Worm (Caenorhabditis elegans) whole organism, early embryonic: Measurements from ENCODE around the gene dhhc-4.
A peak's percentile ranks its signal among the peaks of the same experiment; 100 is the strongest.

Experiments used
- B0310.2 ChIP-seq: sonication (generic microtip); optimal IDR thresholded peaks from 2 replicates; lab custom pipeline; 2016; ENCODE audit warnings: mild to moderate bottlenecking, missing genetic modification characterization, missing compliant biosample characterization
- F13C5.2 ChIP-seq: sonication (generic microtip); optimal IDR thresholded peaks from 2 replicates; lab custom pipeline; 2017; ENCODE audit warnings: mild to moderate bottlenecking, missing genetic modification characterization, inconsistent platforms, missing compliant biosample characterization
- aly-1 ChIP-seq: sonication (generic microtip); optimal IDR thresholded peaks from 2 replicates; lab custom pipeline; 2016; ENCODE audit warnings: missing genetic modification characterization, missing compliant biosample characterization
- ama-1 ChIP-seq: fragments of 150-350 bp; optimal IDR thresholded peaks from 2 replicates; lab custom pipeline; 2014
- ceh-13 ChIP-seq: fragments of 200-800 bp; sonication (Bioruptor generic); optimal IDR thresholded peaks from 2 replicates; lab custom pipeline; 2018; ENCODE audit warnings: mild to moderate bottlenecking, missing genetic modification characterization, missing compliant biosample characterization
- ceh-36 ChIP-seq: sonication (generic microtip); optimal IDR thresholded peaks from 2 replicates; lab custom pipeline; 2016; ENCODE audit warnings: missing genetic modification characterization, inconsistent platforms, missing compliant biosample characterization
- ets-7 ChIP-seq: sonication (generic microtip); optimal IDR thresholded peaks from 2 replicates; lab custom pipeline; 2016; ENCODE audit warnings: missing genotype, missing genetic modification characterization, missing compliant biosample characterization
- flt-1 ChIP-seq: fragments of 200-800 bp; sonication (Bioruptor generic); IDR thresholded peaks from 2 replicates; pipeline ENCODE4 v1.3.6; 2022; ENCODE audit warnings: missing genetic modification characterization, missing compliant biosample characterization
- hmbx-1 ChIP-seq: sonication (generic microtip); optimal IDR thresholded peaks from 2 replicates; lab custom pipeline; 2016; ENCODE audit warnings: mild to moderate bottlenecking, missing genetic modification characterization, missing compliant biosample characterization
- hmg-4 ChIP-seq: fragments of 200-800 bp; sonication (Bioruptor generic); optimal IDR thresholded peaks from 2 replicates; lab custom pipeline; 2018; ENCODE audit warnings: mild to moderate bottlenecking, missing genetic modification characterization, missing compliant biosample characterization
- hnd-1 ChIP-seq: sonication (generic microtip); optimal IDR thresholded peaks from 2 replicates; lab custom pipeline; 2016; ENCODE audit warnings: missing genetic modification characterization, missing compliant biosample characterization
- pes-1 ChIP-seq: fragments of 200-800 bp; sonication (Bioruptor generic); IDR thresholded peaks from 2 replicates; pipeline ENCODE4 v1.3.6; 2022; ENCODE audit warnings: missing genetic modification reagents, missing genetic modification characterization, missing compliant biosample characterization
- scrt-1 ChIP-seq: fragments of 200-800 bp; sonication (Bioruptor generic); IDR thresholded peaks from 2 replicates; pipeline ENCODE4 v1.3.6; 2022; ENCODE audit warnings: missing genetic modification characterization, missing compliant biosample characterization
- sea-1 ChIP-seq: fragments of 200-800 bp; sonication (Bioruptor generic); conservative IDR thresholded peaks from 2 replicates; pipeline ENCODE4 v1.3.6; 2022; ENCODE audit warnings: missing genetic modification characterization, missing compliant biosample characterization
- tbx-11 ChIP-seq: fragments of 200-800 bp; sonication (Bioruptor generic); IDR thresholded peaks from 2 replicates; pipeline ENCODE4 v1.3.6; 2022; ENCODE audit warnings: missing genetic modification characterization, missing compliant biosample characterization
- tbx-37 ChIP-seq: fragments of 200-800 bp; sonication (Bioruptor generic); conservative IDR thresholded peaks from 2 replicates; pipeline ENCODE4 v1.3.6; 2022; ENCODE audit warnings: missing genetic modification reagents, missing genetic modification characterization, missing compliant biosample characterization
- tra-4 ChIP-seq: sonication (generic microtip); optimal IDR thresholded peaks from 2 replicates; lab custom pipeline; 2017; ENCODE audit warnings: missing genetic modification characterization, missing compliant biosample characterization

dhhc-4 gene

ce11 chrIII:9860201-9860780, 7.3 kb downstream of the dhhc-4 start, which contains the start of gene twk-48:
Gene twk-48 (plus strand): TSS chrIII:9860730.
- no peak for TF ChIP-seq ama-1 (lab: Kevin White, UChicago)
- no peak for TF ChIP-seq sea-1
- no peak for TF ChIP-seq aly-1 (tag; lab: Kevin White, UChicago)
- TF ChIP-seq flt-1 (GFP tag; lab: Robert Waterston, UW): no peak
- TF ChIP-seq scrt-1 (GFP tag; lab: Robert Waterston, UW): no peak

- TF ChIP-seq hmg-4: no peak
- no peak for TF ChIP-seq ceh-36 (tag; lab: Kevin White, UChicago)
- TF ChIP-seq F13C5.2: no peak
- TF ChIP-seq ets-7 (tag; lab: Kevin White, UChicago): no peak
- TF ChIP-seq ama-1 (lab: Kevin White, UChicago): no peak
- TF ChIP-seq tbx-11 (GFP tag; lab: Robert Waterston, UW): no peak
- no peak for TF ChIP-seq scrt-1 (GFP tag; lab: Robert Waterston, UW)
- TF ChIP-seq pes-1 (GFP tag; lab: Robert Waterston, UW): no peak
- no peak for TF ChIP-seq hmbx-1 (tag; lab: Kevin White, UChicago)
- no peak for TF ChIP-seq tbx-37 (GFP tag; lab: Robert Waterston, UW)
- no peak for TF ChIP-seq B0310.2 (tag; lab: Kevin White, UChicago)
- TF ChIP-seq flt-1 (GFP tag; lab: Robert Waterston, UW): no peak
Observed at ce11 chrIII:9859133-9859775, 8.3 kb downstream of the dhhc-4 start, which contains the start of gene gpdh-2. Gene gpdh-2 (minus strand): TSS chrIII:9859183.

ce11 chrIII:9858061-9858460, 9.5 kb downstream of the dhhc-4 start:
- no peak for TF ChIP-seq aly-1 (tag; lab: Kevin White, UChicago)

ce11 chrIII:9857110-9857509, 10.5 kb downstream of the dhhc-4 start:
- no peak for TF ChIP-seq ceh-36 (tag; lab: Kevin White, UChicago)
- TF ChIP-seq tbx-11 (GFP tag; lab: Robert Waterston, UW): no peak
- TF ChIP-seq sea-1: no peak
- TF ChIP-seq scrt-1 (GFP tag; lab: Robert Waterston, UW): no peak
- TF ChIP-seq ets-7 (tag; lab: Kevin White, UChicago): no peak
- no peak for TF ChIP-seq ceh-13 (GFP tag; lab: Kevin White, UChicago)
- no peak for TF ChIP-seq ama-1 (lab: Kevin White, UChicago)
- no peak for TF ChIP-seq hmbx-1 (tag; lab: Kevin White, UChicago)
- no peak for TF ChIP-seq tra-4 (tag; lab: Kevin White, UChicago)
- TF ChIP-seq pes-1 (GFP tag; lab: Robert Waterston, UW): no peak

ce11 chrIII:9854960-9855359, 12.6 kb downstream of the dhhc-4 start:
- TF ChIP-seq hmg-4 (no peak), pes-1 (GFP tag; lab: Robert Waterston, UW) (no peak), hmbx-1 (tag; lab: Kevin White, UChicago) (no peak), ceh-36 (tag; lab: Kevin White, UChicago) (no peak), B0310.2 (tag; lab: Kevin White, UChicago) (no peak), tbx-37 (GFP tag; lab: Robert Waterston, UW) (no peak), ets-7 (tag; lab: Kevin White, UChicago) (no peak), tra-4 (tag; lab: Kevin White, UChicago) (no peak), aly-1 (tag; lab: Kevin White, UChicago) (no peak), tbx-11 (GFP tag; lab: Robert Waterston, UW) (no peak), F13C5.2 (no peak), ama-1 (lab: Kevin White, UChicago) (no peak), ceh-13 (GFP tag; lab: Kevin White, UChicago) (no peak), scrt-1 (GFP tag; lab: Robert Waterston, UW) (no peak), hnd-1 (tag; lab: Kevin White, UChicago) (no peak), flt-1 (GFP tag; lab: Robert Waterston, UW) (no peak)

- TF ChIP-seq ama-1 (lab: Kevin White, UChicago): peak; percentile 35
- TF ChIP-seq hnd-1 (tag; lab: Kevin White, UChicago): no peak
Observed at ce11 chrIII:9853667-9854620, 13.6 kb downstream of the dhhc-4 start.

ce11 chrIII:9851547-9851946, 16.0 kb downstream of the dhhc-4 start, which contains the start of gene K11H3.3:
Gene K11H3.3 (plus strand): TSS chrIII:9851854.
- TF ChIP-seq B0310.2 (tag; lab: Kevin White, UChicago) (no peak), ama-1 (lab: Kevin White, UChicago) (no peak), pes-1 (GFP tag; lab: Robert Waterston, UW) (no peak), hmbx-1 (tag; lab: Kevin White, UChicago) (no peak), tra-4 (tag; lab: Kevin White, UChicago) (no peak), hmg-4 (no peak), F13C5.2 (no peak), tbx-37 (GFP tag; lab: Robert Waterston, UW) (no peak), sea-1 (no peak), scrt-1 (GFP tag; lab: Robert Waterston, UW) (no peak)
